Worm (Caenorhabditis elegans) whole organism, L4/young adult: ENCODE measurements around the gene C43F9.7.

Experiments
- dao-5 ChIP-seq: sonication (generic microtip); optimal IDR thresholded peaks from 2 replicates; lab custom pipeline; 2016; ENCODE audit warnings: missing genotype, missing genetic modification characterization, moderate library complexity, missing compliant biosample characterization
- him-1 ChIP-seq: sonication (generic microtip); optimal IDR thresholded peaks from 2 replicates; lab custom pipeline; 2016; ENCODE audit warnings: missing genotype, missing genetic modification reagents, missing genetic modification characterization, missing compliant biosample characterization

ce11 chrIV:10590649-10591048 lies 2.8 kb downstream of the C43F9.7 start, which contains the start of the genes C43F9.5 and nkb-2:
- TF ChIP-seq dao-5 (tag; lab: Kevin White, UChicago) (no peak), him-1 (no peak)
